Worm (Caenorhabditis elegans) whole organism, late embryonic: ENCODE data around the gene F21D9.8.

Experiments
- C08G9.2 ChIP-seq: sonication (generic microtip); optimal IDR thresholded peaks from 2 replicates; lab custom pipeline; 2016; ENCODE audit warnings: mild to moderate bottlenecking, missing genetic modification characterization, moderate library complexity, missing compliant biosample characterization
- K09A11.1 ChIP-seq: sonication (generic microtip); optimal IDR thresholded peaks from 2 replicates; lab custom pipeline; 2017; ENCODE audit warnings: antibody characterized with exemption, mild to moderate bottlenecking, missing genetic modification characterization, missing compliant biosample characterization; ENCODE audit not compliant: insufficient read depth
- T23F11.4 ChIP-seq: fragments of 200-800 bp; sonication (Bioruptor generic); optimal IDR thresholded peaks from 2 replicates; lab custom pipeline; 2018; ENCODE audit warnings: mild to moderate bottlenecking, missing genetic modification characterization, missing compliant biosample characterization
- ahr-1 ChIP-seq: sonication (generic microtip); optimal IDR thresholded peaks from 2 replicates; lab custom pipeline; 2016; ENCODE audit warnings: missing genetic modification characterization, missing compliant biosample characterization
- ceh-19 ChIP-seq: fragments of 200-800 bp; sonication (Bioruptor generic); optimal IDR thresholded peaks from 2 replicates; lab custom pipeline; 2018; ENCODE audit warnings: mild to moderate bottlenecking, missing genetic modification characterization, missing compliant biosample characterization
- ceh-22 ChIP-seq: sonication (generic microtip); optimal IDR thresholded peaks from 2 replicates; lab custom pipeline; 2017; ENCODE audit warnings: missing biosample characterization, missing genetic modification characterization
- ceh-31 ChIP-seq: sonication (generic microtip); optimal IDR thresholded peaks from 2 replicates; lab custom pipeline; 2016; ENCODE audit warnings: missing genetic modification characterization, missing compliant biosample characterization
- ceh-34 ChIP-seq: sonication (generic microtip); optimal IDR thresholded peaks from 2 replicates; lab custom pipeline; 2016; ENCODE audit warnings: mild to moderate bottlenecking, missing genetic modification characterization, missing compliant biosample characterization
- ceh-45 ChIP-seq: fragments of 200-800 bp; sonication (Bioruptor generic); IDR thresholded peaks from 2 replicates; pipeline ENCODE4 v1.3.6; 2022; ENCODE audit warnings: missing genetic modification reagents, missing genetic modification characterization, missing compliant biosample characterization
- ceh-48 ChIP-seq: sonication (generic microtip); optimal IDR thresholded peaks from 2 replicates; lab custom pipeline; 2016; ENCODE audit warnings: missing genetic modification characterization, inconsistent platforms, missing compliant biosample characterization
- ceh-6 ChIP-seq: fragments of 200-800 bp; sonication (Bioruptor generic); optimal IDR thresholded peaks from 2 replicates; lab custom pipeline; 2018; ENCODE audit warnings: mild to moderate bottlenecking, missing genetic modification characterization, missing compliant biosample characterization
- che-1 ChIP-seq: sonication (generic microtip); optimal IDR thresholded peaks from 2 replicates; lab custom pipeline; 2016; ENCODE audit warnings: mild to moderate bottlenecking, missing genetic modification characterization, missing compliant biosample characterization
- elt-2 ChIP-seq: sonication (generic microtip); optimal IDR thresholded peaks from 2 replicates; lab custom pipeline; 2016; ENCODE audit warnings: missing genetic modification reagents, missing genetic modification characterization, missing compliant biosample characterization
- elt-4 ChIP-seq: sonication (generic microtip); optimal IDR thresholded peaks from 2 replicates; lab custom pipeline; 2016; ENCODE audit warnings: missing genetic modification characterization, missing compliant biosample characterization
- ets-4 ChIP-seq: sonication (generic microtip); optimal IDR thresholded peaks from 2 replicates; lab custom pipeline; 2016; ENCODE audit warnings: missing genetic modification characterization, missing compliant biosample characterization
- eyg-1 ChIP-seq: sonication (generic microtip); optimal IDR thresholded peaks from 2 replicates; lab custom pipeline; 2016; ENCODE audit warnings: missing genotype, missing genetic modification characterization, missing compliant biosample characterization
- gmeb-2 ChIP-seq: sonication (generic microtip); optimal IDR thresholded peaks from 2 replicates; lab custom pipeline; 2016; ENCODE audit warnings: missing genetic modification characterization, inconsistent platforms, missing compliant biosample characterization
- lim-6 ChIP-seq: sonication (generic microtip); optimal IDR thresholded peaks from 2 replicates; lab custom pipeline; 2016; ENCODE audit warnings: missing genetic modification characterization, missing compliant biosample characterization
- lin-11 ChIP-seq: fragments of 200-800 bp; sonication (Bioruptor generic); optimal IDR thresholded peaks from 2 replicates; lab custom pipeline; 2018; ENCODE audit warnings: mild to moderate bottlenecking, missing genetic modification characterization, missing compliant biosample characterization
- nfya-1 ChIP-seq: sonication (generic microtip); optimal IDR thresholded peaks from 2 replicates; lab custom pipeline; 2017; ENCODE audit warnings: missing genetic modification characterization, mild to moderate bottlenecking, missing compliant biosample characterization, antibody characterized with exemption, moderate library complexity
- nhr-11 ChIP-seq: fragments of 150-350 bp; optimal IDR thresholded peaks from 2 replicates; lab custom pipeline; 2014; ENCODE audit warnings: missing biosample characterization, missing genetic modification characterization
- odd-2 ChIP-seq: sonication (generic microtip); optimal IDR thresholded peaks from 2 replicates; lab custom pipeline; 2017; ENCODE audit warnings: antibody characterized with exemption, mild to moderate bottlenecking, missing genetic modification characterization, missing compliant biosample characterization
- pax-1 ChIP-seq: fragments of 150-350 bp; optimal IDR thresholded peaks from 2 replicates; lab custom pipeline; 2014; ENCODE audit warnings: missing biosample characterization, missing genetic modification characterization
- pha-4 ChIP-seq: fragments of 150-350 bp; optimal IDR thresholded peaks from 2 replicates; lab custom pipeline; 2018; ENCODE audit warnings: missing biosample characterization, missing genetic modification reagents, missing genetic modification characterization
- pros-1 ChIP-seq: fragments of 150-350 bp; optimal IDR thresholded peaks from 2 replicates; lab custom pipeline; 2014; ENCODE audit warnings: missing biosample characterization, missing genetic modification reagents, missing genetic modification characterization
- ref-2 ChIP-seq: sonication (generic microtip); optimal IDR thresholded peaks from 2 replicates; lab custom pipeline; 2016; ENCODE audit warnings: missing genetic modification characterization, missing compliant biosample characterization
- sox-2 ChIP-seq: fragments of 200-800 bp; sonication (Bioruptor generic); IDR thresholded peaks from 2 replicates; pipeline ENCODE4 v1.3.6; 2022; ENCODE audit warnings: missing genetic modification reagents, missing genetic modification characterization, missing compliant biosample characterization
- syd-9 ChIP-seq: sonication (generic microtip); optimal IDR thresholded peaks from 2 replicates; lab custom pipeline; 2016; ENCODE audit warnings: mild to moderate bottlenecking, missing genetic modification characterization, moderate library complexity, missing compliant biosample characterization
- tbx-7 ChIP-seq: sonication (generic microtip); optimal IDR thresholded peaks from 2 replicates; lab custom pipeline; 2016; ENCODE audit warnings: missing genotype, missing genetic modification characterization, missing compliant biosample characterization
- ttx-3 ChIP-seq: sonication (generic microtip); optimal IDR thresholded peaks from 2 replicates; lab custom pipeline; 2016; ENCODE audit warnings: missing genetic modification reagents, missing genetic modification characterization, missing compliant biosample characterization
- unc-42 ChIP-seq: sonication (generic microtip); optimal IDR thresholded peaks from 2 replicates; lab custom pipeline; 2016; ENCODE audit warnings: missing genotype, missing genetic modification characterization, missing compliant biosample characterization
- unc-55 ChIP-seq: sonication (generic microtip); optimal IDR thresholded peaks from 2 replicates; lab custom pipeline; 2017; ENCODE audit warnings: missing biosample characterization, missing genetic modification reagents, missing genetic modification characterization
- unc-86 ChIP-seq: sonication (generic microtip); optimal IDR thresholded peaks from 2 replicates; lab custom pipeline; 2016; ENCODE audit warnings: missing genetic modification characterization, missing compliant biosample characterization

The F21D9.8 gene

DNA sequence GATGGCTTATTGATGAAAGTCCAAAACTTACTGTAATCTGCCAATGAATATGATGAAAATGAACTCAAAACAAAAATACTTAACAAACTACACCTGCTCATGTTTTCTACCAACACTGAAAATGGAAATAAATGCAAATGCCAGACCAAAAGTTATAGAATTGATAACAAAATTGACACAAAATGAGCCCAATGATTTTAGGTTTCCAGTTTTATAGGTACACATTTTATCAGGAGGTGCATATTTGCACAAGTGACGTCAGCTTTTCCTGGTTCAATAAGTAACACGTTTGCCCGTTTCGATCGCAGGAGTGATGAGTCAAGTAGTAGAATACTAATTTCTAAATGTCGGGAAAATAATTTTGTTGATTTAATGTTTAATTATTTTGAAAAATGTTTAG is 16.9 kb upstream of the F21D9.8 start, which contains the start of gene F55C9.6:
F55C9.6 (minus strand) TSS at position 101 of the 400 bp plus-strand sequence.
- no peak for TF ChIP-seq ceh-22 (tag; lab: Kevin White, UChicago)
- TF ChIP-seq ref-2 (tag; lab: Kevin White, UChicago) = no peak
- TF ChIP-seq syd-9 (tag; lab: Kevin White, UChicago) = no peak
- TF ChIP-seq lin-11 (tag; lab: Kevin White, UChicago) = no peak
- TF ChIP-seq elt-4 (tag; lab: Kevin White, UChicago) = no peak
- TF ChIP-seq ahr-1 (tag; lab: Kevin White, UChicago) = no peak
- TF ChIP-seq lim-6 (tag; lab: Kevin White, UChicago) = no peak
- no peak for TF ChIP-seq odd-2
- no peak for TF ChIP-seq gmeb-2 (tag; lab: Kevin White, UChicago)
- TF ChIP-seq, all 69 proteins: peak for 0

DNA sequence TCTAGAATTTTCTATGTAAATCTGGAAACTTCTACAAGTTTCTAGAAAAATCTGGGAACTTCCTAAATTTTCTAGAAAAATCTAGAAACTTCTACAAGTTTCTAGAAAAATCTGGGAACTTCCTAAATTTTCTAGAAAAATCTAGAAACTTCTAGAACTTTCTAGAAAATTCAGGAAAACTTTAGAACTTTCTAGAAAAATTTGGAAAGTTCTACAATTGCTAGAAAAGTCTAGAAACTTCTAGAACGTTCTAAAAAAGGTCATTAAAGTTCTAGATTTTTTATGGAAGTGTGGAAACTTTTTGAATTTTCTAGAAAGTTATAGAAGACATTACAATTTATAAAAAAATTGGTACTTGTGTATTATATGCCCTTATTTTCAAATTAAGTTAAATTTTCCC is 13.2 kb upstream of the F21D9.8 start, which contains the start of gene F55C9.5:
F55C9.5 (minus strand) TSS at position 101 of the 400 bp plus-strand sequence.
- TF ChIP-seq ttx-3 (tag; lab: Kevin White, UChicago) (no peak), ets-4 (tag; lab: Kevin White, UChicago) (no peak), ceh-19 (GFP tag; lab: Kevin White, UChicago) (no peak), ceh-45 (no peak), pros-1 (tag; lab: Kevin White, UChicago) (no peak), pax-1 (tag; lab: Kevin White, UChicago) (no peak), ceh-48 (tag; lab: Kevin White, UChicago) (no peak), T23F11.4 (no peak)

DNA sequence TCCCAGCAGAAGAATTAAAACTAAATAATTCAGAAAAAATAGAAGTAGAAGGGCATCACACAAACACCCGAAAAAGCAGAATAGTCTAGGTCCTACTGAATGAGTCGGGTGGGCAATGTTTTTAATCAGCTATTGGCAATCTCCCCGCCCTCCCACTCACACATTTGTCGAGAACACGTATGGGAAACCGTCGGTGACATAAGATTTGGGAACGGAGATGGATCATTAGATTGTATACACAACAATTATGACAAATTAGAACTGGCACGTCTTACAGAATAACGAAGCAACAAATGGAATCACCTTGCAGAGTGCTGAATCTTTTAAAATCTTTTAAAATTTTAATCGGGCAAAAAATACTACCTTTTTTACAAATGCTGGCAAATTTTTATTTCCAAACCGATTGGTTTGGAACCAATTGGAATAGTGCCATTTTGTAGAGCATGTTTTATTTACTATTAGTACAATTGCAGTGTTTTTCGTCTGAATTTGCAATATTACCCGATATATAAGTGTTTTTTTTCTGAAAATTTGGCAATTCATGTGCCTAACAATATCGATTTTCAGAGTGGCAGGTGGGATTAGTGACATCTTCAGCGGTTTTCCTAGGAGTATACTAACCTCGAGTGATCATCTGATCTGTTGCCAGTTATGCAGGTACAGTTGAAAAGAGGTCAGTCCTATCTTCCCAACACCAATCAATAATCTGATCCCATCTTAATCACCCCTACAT is 8.5 kb upstream of the F21D9.8 start, which contains the start of the genes F55C9.3 and fbxb-57:
F55C9.3 (minus strand) TSS at position 101 of the 733 bp plus-strand sequence.
fbxb-57 (plus strand) TSS at position 683 of the 733 bp plus-strand sequence.
- TF ChIP-seq tbx-7 (tag; lab: Kevin White, UChicago) (no peak), che-1 (tag; lab: Kevin White, UChicago) (no peak), K09A11.1 (no peak), nhr-11 (no peak), ceh-6 (no peak), ceh-22 (tag; lab: Kevin White, UChicago) (no peak), ceh-34 (tag; lab: Kevin White, UChicago) (no peak), pax-1 (tag; lab: Kevin White, UChicago) (no peak), unc-55 (GFP tag; lab: Kevin White, UChicago) (no peak), C08G9.2 (tag; lab: Kevin White, UChicago) (no peak), ceh-31 (tag; lab: Kevin White, UChicago) (no peak), unc-42 (tag; lab: Kevin White, UChicago) (no peak), sox-2 (GFP tag; lab: Robert Waterston, UW) (no peak), nfya-1 (tag; lab: Kevin White, UChicago) (no peak)

DNA sequence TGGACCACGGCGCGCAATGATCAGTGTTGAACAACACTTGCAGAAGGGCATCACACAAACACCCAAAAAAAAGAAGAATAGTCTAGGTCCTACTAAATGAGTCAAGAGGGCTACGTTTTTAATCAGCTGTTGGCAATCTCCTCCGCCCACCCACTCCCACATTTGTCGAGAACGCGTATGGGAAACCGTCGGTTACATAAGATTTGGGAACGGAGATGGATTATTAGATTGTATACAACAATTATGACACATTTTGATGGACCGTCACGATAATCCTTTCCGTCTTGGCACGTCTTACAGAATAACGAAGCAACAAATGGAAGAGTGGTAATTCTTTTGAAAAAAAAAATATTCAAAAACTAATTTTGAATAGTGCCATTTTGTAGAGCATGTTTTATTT is 6.1 kb upstream of the F21D9.8 start:
- TF ChIP-seq unc-42 (tag; lab: Kevin White, UChicago) = no peak
- no peak for TF ChIP-seq eyg-1
- TF ChIP-seq ceh-48 (tag; lab: Kevin White, UChicago) = no peak
- no peak for TF ChIP-seq che-1 (tag; lab: Kevin White, UChicago)
- no peak for TF ChIP-seq ref-2 (tag; lab: Kevin White, UChicago)
- TF ChIP-seq elt-2 (tag; lab: Kevin White, UChicago) = no peak
- no peak for TF ChIP-seq unc-86 (tag; lab: Kevin White, UChicago)
- no peak for TF ChIP-seq ceh-34 (tag; lab: Kevin White, UChicago)
- no peak for TF ChIP-seq pha-4 (tag; lab: Kevin White, UChicago)
